Fruit fly (Drosophila melanogaster) whole organism, wandering third instar larva: ENCODE measurements around the gene Gdap1.

Experiments used
- Abd-B ChIP-seq: fragments of >200 bp; optimal IDR thresholded peaks from 2 replicates; lab custom pipeline; 2017; ENCODE audit warnings: missing biosample characterization, missing genetic modification characterization
- CG32264 ChIP-seq: fragments of 200-800 bp; sonication (Bioruptor generic); optimal IDR thresholded peaks from 2 replicates; lab custom pipeline; 2016; ENCODE audit warnings: missing biosample characterization, missing genetic modification characterization
- CG9705 ChIP-seq: fragments of 200-800 bp; sonication (Bioruptor generic); optimal IDR thresholded peaks from 2 replicates; lab custom pipeline; 2018; ENCODE audit warnings: missing biosample characterization, mild to moderate bottlenecking, missing genetic modification characterization
- CrebA ChIP-seq: fragments of 200-800 bp; sonication (Bioruptor generic); optimal IDR thresholded peaks from 2 replicates; lab custom pipeline; 2016; ENCODE audit warnings: missing biosample characterization, mild to moderate bottlenecking, missing genetic modification characterization, borderline replicate concordance
- Dfd ChIP-seq: fragments of >200 bp; optimal IDR thresholded peaks from 2 replicates; lab custom pipeline; 2017; ENCODE audit warnings: missing biosample characterization, missing genetic modification characterization
- Dif ChIP-seq: fragments of 200-275, 200-300 bp; sonication (Bioruptor generic); optimal IDR thresholded peaks from 2 replicates; lab custom pipeline; 2018; ENCODE audit warnings: missing biosample characterization, missing genetic modification characterization; ENCODE audit not compliant: partially characterized antibody
- GATAd ChIP-seq: sonication (Bioruptor generic); optimal IDR thresholded peaks from 2 replicates; lab custom pipeline; 2016; ENCODE audit warnings: missing biosample characterization, missing genetic modification characterization
- HLH106 ChIP-seq: fragments of 200-800 bp; optimal IDR thresholded peaks from 3 replicates; lab custom pipeline; 2019; ENCODE audit warnings: missing biosample characterization, mild to moderate bottlenecking, missing genetic modification characterization, moderate library complexity
- Hnf4 ChIP-seq: fragments of 200-800 bp; sonication (Bioruptor generic); optimal IDR thresholded peaks from 2 replicates; lab custom pipeline; 2016; ENCODE audit warnings: missing biosample characterization, mild to moderate bottlenecking, missing genetic modification characterization
- Hr78 ChIP-seq: fragments of >200 bp; optimal IDR thresholded peaks from 2 replicates; lab custom pipeline; 2017; ENCODE audit warnings: missing biosample characterization, missing genetic modification characterization
- Hr83 ChIP-seq: fragments of 200-300 bp; sonication (Bioruptor generic); optimal IDR thresholded peaks from 2 replicates; lab custom pipeline; 2016; ENCODE audit warnings: missing biosample characterization, mild to moderate bottlenecking, missing genetic modification characterization, moderate library complexity; ENCODE audit not compliant: poor library complexity, severe bottlenecking
- Jra ChIP-seq: sonication (Bioruptor generic); optimal IDR thresholded peaks from 2 replicates; lab custom pipeline; 2016; ENCODE audit warnings: missing biosample characterization, missing genetic modification characterization
- Mio ChIP-seq: sonication (Bioruptor generic); optimal IDR thresholded peaks from 2 replicates; lab custom pipeline; 2016; ENCODE audit warnings: missing biosample characterization, missing genetic modification characterization
- Myc ChIP-seq: fragments of >200 bp; optimal IDR thresholded peaks from 2 replicates; lab custom pipeline; 2017
- N ChIP-seq: fragments of >200 bp; optimal IDR thresholded peaks from 2 replicates; lab custom pipeline; 2018; ENCODE audit warnings: missing biosample characterization, missing external identifiers, missing genetic modification characterization
- OdsH ChIP-seq: fragments of 200-800 bp; sonication (Bioruptor generic); optimal IDR thresholded peaks from 2 replicates; lab custom pipeline; 2016; ENCODE audit warnings: missing biosample characterization, mild to moderate bottlenecking, missing genetic modification characterization
- Rel ChIP-seq, 2 experiments: fragments of 200-800 bp; sonication (Bioruptor generic) in 1 of 2; optimal IDR thresholded peaks; 2 replicates in 1 of 2; 3 replicates in 1 of 2; lab custom pipeline; 2016 to 2019; ENCODE audit warnings: mild to moderate bottlenecking in 2 of 2, missing biosample characterization in 2 of 2, missing genetic modification characterization in 2 of 2, moderate library complexity in 1 of 2
- Sp1 ChIP-seq: fragments of 200-800 bp; sonication (Bioruptor generic); optimal IDR thresholded peaks from 3 replicates; lab custom pipeline; 2019; ENCODE audit warnings: missing biosample characterization, mild to moderate bottlenecking, missing genetic modification characterization, moderate library complexity
- Vsx2 ChIP-seq: fragments of 200-300, 225-300 bp; sonication (Bioruptor generic); optimal IDR thresholded peaks from 2 replicates; lab custom pipeline; 2018; ENCODE audit warnings: missing biosample characterization, missing genetic modification characterization; ENCODE audit not compliant: partially characterized antibody
- br ChIP-seq: fragments of 200-800 bp; sonication (Bioruptor generic); optimal IDR thresholded peaks from 2 replicates; lab custom pipeline; 2016; ENCODE audit warnings: missing biosample characterization, missing genetic modification characterization
- brk ChIP-seq: fragments of 200-800 bp; sonication (Bioruptor generic); optimal IDR thresholded peaks from 2 replicates; lab custom pipeline; 2016; ENCODE audit warnings: missing biosample characterization, mild to moderate bottlenecking, missing genetic modification characterization
- dl ChIP-seq, 2 experiments: fragments of 175-275, 200-275 bp in 1 of 2; fragments of 200-275 bp in 1 of 2; sonication (Bioruptor generic); optimal IDR thresholded peaks; lab custom pipeline; 2018; ENCODE audit warnings: mild to moderate bottlenecking in 2 of 2, missing biosample characterization in 2 of 2, missing genetic modification characterization in 2 of 2, moderate library complexity in 2 of 2; ENCODE audit not compliant: partially characterized antibody in 2 of 2, insufficient read depth in 1 of 2
- dmrt93B ChIP-seq: fragments of 200-800 bp; sonication (Bioruptor generic); optimal IDR thresholded peaks from 2 replicates; lab custom pipeline; 2018; ENCODE audit warnings: missing biosample characterization, mild to moderate bottlenecking, missing genetic modification characterization
- dsf ChIP-seq: sonication (Bioruptor generic); optimal IDR thresholded peaks from 2 replicates; lab custom pipeline; 2016; ENCODE audit warnings: missing biosample characterization, missing genetic modification characterization, borderline replicate concordance
- ey ChIP-seq: fragments of 200-800 bp; sonication (Bioruptor generic); optimal IDR thresholded peaks from 2 replicates; lab custom pipeline; 2016; ENCODE audit warnings: missing biosample characterization, missing genetic modification characterization
- foxo ChIP-seq, 2 experiments: fragments of 200-800 bp; sonication (Bioruptor generic); optimal IDR thresholded peaks; 2 replicates in 1 of 2; 3 replicates in 1 of 2; lab custom pipeline; 2016 to 2017; ENCODE audit warnings: missing biosample characterization in 2 of 2, missing genetic modification characterization in 2 of 2
- fru ChIP-seq: fragments of 200-800 bp; sonication (Bioruptor generic); optimal IDR thresholded peaks from 3 replicates; lab custom pipeline; 2016; ENCODE audit warnings: missing biosample characterization, mild to moderate bottlenecking, missing genetic modification characterization
- h ChIP-seq: fragments of 200-800 bp; sonication (Bioruptor generic); optimal IDR thresholded peaks from 3 replicates; lab custom pipeline; 2016; ENCODE audit warnings: missing biosample characterization, mild to moderate bottlenecking, missing genetic modification characterization
- jim ChIP-seq: fragments of 175-275, 200-325 bp; sonication (Bioruptor generic); optimal IDR thresholded peaks from 2 replicates; lab custom pipeline; 2016; ENCODE audit warnings: missing biosample characterization, mild to moderate bottlenecking, missing genetic modification characterization
- lola ChIP-seq: fragments of >200 bp; optimal IDR thresholded peaks from 2 replicates; lab custom pipeline; 2017; ENCODE audit warnings: missing biosample characterization, missing genetic modification characterization
- pan ChIP-seq: fragments of >200 bp; optimal IDR thresholded peaks from 2 replicates; lab custom pipeline; 2017
- psq ChIP-seq: fragments of 200-800 bp; sonication (Bioruptor generic); optimal IDR thresholded peaks from 3 replicates; lab custom pipeline; 2017; ENCODE audit warnings: missing biosample characterization, mild to moderate bottlenecking, missing genetic modification characterization, moderate library complexity
- rgr ChIP-seq: fragments of 200-800 bp; sonication (Bioruptor generic); optimal IDR thresholded peaks from 3 replicates; lab custom pipeline; 2016; ENCODE audit warnings: missing biosample characterization, mild to moderate bottlenecking, missing genetic modification characterization
- sage ChIP-seq: fragments of 200-800 bp; sonication (Bioruptor generic); optimal IDR thresholded peaks from 2 replicates; lab custom pipeline; 2016; ENCODE audit warnings: missing biosample characterization, mild to moderate bottlenecking, missing genetic modification characterization
- sv ChIP-seq: fragments of 200-800 bp; sonication (Bioruptor generic); optimal IDR thresholded peaks from 3 replicates; lab custom pipeline; 2016; ENCODE audit warnings: missing biosample characterization, missing genetic modification characterization
- tai ChIP-seq: sonication (Bioruptor generic); optimal IDR thresholded peaks from 2 replicates; lab custom pipeline; 2016; ENCODE audit warnings: missing biosample characterization, missing genetic modification characterization
- usp ChIP-seq: fragments of >200 bp; optimal IDR thresholded peaks from 2 replicates; lab custom pipeline; 2017; ENCODE audit warnings: missing biosample characterization, missing genetic modification characterization
- woc ChIP-seq: sonication (Bioruptor generic); optimal IDR thresholded peaks from 2 replicates; lab custom pipeline; 2016; ENCODE audit warnings: missing biosample characterization, mild to moderate bottlenecking, missing genetic modification characterization

The Gdap1 gene

dm6 chr3L:5145814-5146244 is 4.1 kb downstream of the Gdap1 start, which contains the start of the genes Fitm and AlaRS-m:
Gene Fitm, minus strand, starts transcription at chr3L:5146063.
Gene AlaRS-m, plus strand, starts transcription at chr3L:5146098.
- TF ChIP-seq CrebA (GFP tag; lab: Kevin White, UChicago) (no peak), br (GFP tag; lab: Kevin White, UChicago) (no peak), Dfd (GFP tag; lab: Kevin White, UChicago) (no peak), brk (GFP tag; lab: Kevin White, UChicago) (no peak), dmrt93B (GFP tag; lab: Kevin White, UChicago) (no peak), ey (no peak), Myc (lab: Kevin White, UChicago) (peak; percentile 58), CG9705 (GFP tag; lab: Kevin White, UChicago) (no peak), Hr83 (GFP tag; lab: Kevin White, UChicago) (no peak), sv (no peak), Rel (GFP tag; optimal IDR thresholded peaks at IDR 0.05; lab: Kevin White, UChicago) (no peak), Rel (tag; optimal IDR thresholded peaks at IDR 0.05; lab: Kevin White, UChicago) (peak; percentile 32), woc (GFP tag; lab: Kevin White, UChicago) (no peak), fru (no peak), Sp1 (GFP tag; lab: Kevin White, UChicago) (no peak)
- TF ChIP-seq, all 38 proteins: peak for 2

dm6 chr3L:5152354-5152806 is 10.6 kb downstream of the Gdap1 start, which contains the start of the genes Gen and Srp54k:
Gene Gen, minus strand, starts transcription at chr3L:5152376.
Gene Srp54k, plus strand, starts transcription at chr3L:5152678.
- no peak for TF ChIP-seq Hnf4 (GFP tag; lab: Kevin White, UChicago)
- TF ChIP-seq Hr78, result no peak
- peak; percentile 32 for TF ChIP-seq OdsH (GFP tag; lab: Kevin White, UChicago)
- peak; percentile 48 for TF ChIP-seq Sp1 (GFP tag; lab: Kevin White, UChicago)
- no peak for TF ChIP-seq jim (GFP tag; lab: Kevin White, UChicago)
- TF ChIP-seq Dif (GFP tag; lab: Kevin White, UChicago), result peak; percentile 39
- peak; percentile 36 for TF ChIP-seq ey
- peak; percentile 100 for TF ChIP-seq Myc (lab: Kevin White, UChicago)
- no peak for TF ChIP-seq Rel (GFP tag; optimal IDR thresholded peaks at IDR 0.05; lab: Kevin White, UChicago)
- peak; percentile 6 for TF ChIP-seq Rel (tag; optimal IDR thresholded peaks at IDR 0.05; lab: Kevin White, UChicago)
- TF ChIP-seq sv, result peak; percentile 7
- no peak for TF ChIP-seq Dfd (GFP tag; lab: Kevin White, UChicago)
- TF ChIP-seq Hr83 (GFP tag; lab: Kevin White, UChicago), result no peak
- peak; percentile 13 for TF ChIP-seq CG9705 (GFP tag; lab: Kevin White, UChicago)
- TF ChIP-seq dsf (GFP tag; lab: Kevin White, UChicago), result no peak
- TF ChIP-seq HLH106, result peak; percentile 43
- TF ChIP-seq psq, result peak; percentile 1

dm6 chr3L:5154917-5155613 is 13.3 kb downstream of the Gdap1 start:
- TF ChIP-seq N (GFP tag; lab: Kevin White, UChicago), result no peak
- TF ChIP-seq rgr, result peak; percentile 72
- TF ChIP-seq foxo (GFP tag; optimal IDR thresholded peaks at IDR 0.05; lab: Kevin White, UChicago), result peak in 1 of 2 experiments; percentile 80
- no peak for TF ChIP-seq Hnf4 (GFP tag; lab: Kevin White, UChicago)
- peak; percentile 2 for TF ChIP-seq CG9705 (GFP tag; lab: Kevin White, UChicago)
- TF ChIP-seq jim (GFP tag; lab: Kevin White, UChicago), result no peak
- no peak for TF ChIP-seq tai (GFP tag; lab: Kevin White, UChicago)
- TF ChIP-seq fru, result peak; percentile 77
- TF ChIP-seq woc (GFP tag; lab: Kevin White, UChicago), result peak; percentile 56
- peak; percentile 56 for TF ChIP-seq psq
- no peak for TF ChIP-seq lola (GFP tag; lab: Kevin White, UChicago)
- no peak for TF ChIP-seq Jra
- no peak for TF ChIP-seq Abd-B (GFP tag; lab: Kevin White, UChicago)
- no peak for TF ChIP-seq brk (GFP tag; lab: Kevin White, UChicago)
- no peak for TF ChIP-seq GATAd (GFP tag; lab: Kevin White, UChicago)
- TF ChIP-seq Myc (lab: Kevin White, UChicago), result no peak
- peak; percentile 79 for TF ChIP-seq ey
- TF ChIP-seq sage (GFP tag; lab: Kevin White, UChicago), result no peak
- no peak for TF ChIP-seq CG32264
- peak; percentile 74 for TF ChIP-seq sv
- peak; percentile 66 for TF ChIP-seq br (GFP tag; lab: Kevin White, UChicago)
- no peak for TF ChIP-seq dmrt93B (GFP tag; lab: Kevin White, UChicago)
- TF ChIP-seq Rel (GFP tag; optimal IDR thresholded peaks at IDR 0.05; lab: Kevin White, UChicago), result no peak
- TF ChIP-seq Rel (tag; optimal IDR thresholded peaks at IDR 0.05; lab: Kevin White, UChicago), result no peak
- no peak for TF ChIP-seq dl (GFP tag; optimal IDR thresholded peaks at IDR 0.05; lab: Kevin White, UChicago; ENCODE audit: insufficient read depth in 1 of 2, partially characterized antibody in 2 of 2)
- TF ChIP-seq Sp1 (GFP tag; lab: Kevin White, UChicago), result peak; percentile 58
- no peak for TF ChIP-seq Hr83 (GFP tag; lab: Kevin White, UChicago)
- peak; percentile 68 for TF ChIP-seq OdsH (GFP tag; lab: Kevin White, UChicago)
- TF ChIP-seq Dfd (GFP tag; lab: Kevin White, UChicago), result no peak
- no peak for TF ChIP-seq pan (lab: Kevin White, UChicago)
- no peak for TF ChIP-seq Dif (GFP tag; lab: Kevin White, UChicago)
- no peak for TF ChIP-seq usp
- no peak for TF ChIP-seq Vsx2 (GFP tag; lab: Kevin White, UChicago)
- peak; percentile 79 for TF ChIP-seq h
- TF ChIP-seq dsf (GFP tag; lab: Kevin White, UChicago), result no peak
- TF ChIP-seq Hr78, result no peak
- TF ChIP-seq HLH106, result no peak
- no peak for TF ChIP-seq CrebA (GFP tag; lab: Kevin White, UChicago)
- no peak for TF ChIP-seq Mio (GFP tag; lab: Kevin White, UChicago)
